In genomic region chrIV:13247780-13248179, ce11 we compare ENCODE assay signal across 3 worm cellular contexts.
TF ChIP-seq lines count a peak whose summit lies in the region.

No protein-coding gene starts in this region.

TF ChIP-seq in whole organism, L1 larva, 84 proteins besides CTCF, POLR2A, EP300 and RAD21:
- no peak for TF ChIP-seq unc-62 (GFP tag; optimal IDR thresholded peaks at IDR 0.05; lab: Kevin White, UChicago)
- TF ChIP-seq irx-1 (tag; optimal IDR thresholded peaks at IDR 0.05; lab: Kevin White, UChicago), result no peak
- TF ChIP-seq egl-13 (tag; optimal IDR thresholded peaks at IDR 0.05; lab: Kevin White, UChicago), result no peak
- peak in 1 of 3 experiments; percentile 24 for TF ChIP-seq dpl-1 (GFP tag; optimal IDR thresholded peaks at IDR 0.05; lab: Kevin White, UChicago)
- no peak for TF ChIP-seq unc-30 (tag; optimal IDR thresholded peaks at IDR 0.05; lab: Kevin White, UChicago)
- no peak for TF ChIP-seq rnt-1 (tag; optimal IDR thresholded peaks at IDR 0.05; lab: Kevin White, UChicago)
- no peak for TF ChIP-seq fos-1 (tag; optimal IDR thresholded peaks at IDR 0.05; lab: Kevin White, UChicago)
- TF ChIP-seq ets-5 (GFP tag; IDR thresholded peaks at IDR 0.05; lab: Robert Waterston, UW), result no peak
- TF ChIP-seq lir-3 (tag; optimal IDR thresholded peaks at IDR 0.05; lab: Kevin White, UChicago; ENCODE audit: poor library complexity), result no peak
- TF ChIP-seq nhr-12 (tag; optimal IDR thresholded peaks at IDR 0.05; lab: Kevin White, UChicago), result no peak
- TF ChIP-seq fkh-8 (tag; optimal IDR thresholded peaks at IDR 0.05; lab: Kevin White, UChicago), result no peak
- no peak for TF ChIP-seq ceh-82 (tag; optimal IDR thresholded peaks at IDR 0.05; lab: Kevin White, UChicago)
- TF ChIP-seq efl-1 (optimal IDR thresholded peaks at IDR 0.05; lab: Kevin White, UChicago), result peak; percentile 0 to 17
- TF ChIP-seq efl-1 (GFP tag; optimal IDR thresholded peaks at IDR 0.05 in 1 of 2; lab: Kevin White, UChicago), result peak in 1 of 2 experiments; percentile 93
- peak in 1 of 2 experiments; percentile 34 for TF ChIP-seq lin-35 (GFP tag; optimal IDR thresholded peaks at IDR 0.05; lab: Kevin White, UChicago)
- no peak for TF ChIP-seq C34B4.2 (tag; optimal IDR thresholded peaks at IDR 0.05; lab: Kevin White, UChicago)
- no peak for TF ChIP-seq ceh-8 (GFP tag; optimal IDR thresholded peaks at IDR 0.05; lab: Kevin White, UChicago)
- no peak for TF ChIP-seq snu-23 (GFP tag; optimal IDR thresholded peaks at IDR 0.05; lab: Kevin White, UChicago)
- TF ChIP-seq hlh-17 (GFP tag; optimal IDR thresholded peaks at IDR 0.05; lab: Kevin White, UChicago; ENCODE audit: borderline replicate concordance), result no peak
- no peak for TF ChIP-seq nhr-71 (tag; optimal IDR thresholded peaks at IDR 0.05; lab: Kevin White, UChicago)
- no peak for TF ChIP-seq fkh-10 (GFP tag; optimal IDR thresholded peaks at IDR 0.05; lab: Kevin White, UChicago)
- no peak for TF ChIP-seq zag-1 (tag; optimal IDR thresholded peaks at IDR 0.05; lab: Kevin White, UChicago)

TF ChIP-seq in whole organism, L4 larva, 104 proteins besides CTCF, POLR2A, EP300 and RAD21:
- 0 out of 2 replicates have a peak, but pooled peaks have one; percentile 29 for TF ChIP-seq lin-38 (GFP tag; IDR thresholded peaks at IDR 0.05; lab: Robert Waterston, UW)
- TF ChIP-seq zip-11 (GFP tag; IDR thresholded peaks at IDR 0.05; lab: Robert Waterston, UW), result no peak
- TF ChIP-seq ceh-44 (GFP tag; IDR thresholded peaks at IDR 0.05; lab: Robert Waterston, UW), result no peak
- TF ChIP-seq aha-1 (tag; lab: Kevin White, UChicago), result peak; percentile 21
- TF ChIP-seq ces-1 (GFP tag; optimal IDR thresholded peaks at IDR 0.05; lab: Kevin White, UChicago), result no peak
- no peak for TF ChIP-seq spr-3 (GFP tag; optimal IDR thresholded peaks at IDR 0.05; lab: Kevin White, UChicago)

TF ChIP-seq in whole organism, young adult, 124 proteins besides CTCF, POLR2A, EP300 and RAD21:
- TF ChIP-seq ama-1 (optimal IDR thresholded peaks at IDR 0.05; lab: Kevin White, UChicago), result no peak
- TF ChIP-seq ama-1 (GFP tag; optimal IDR thresholded peaks at IDR 0.05; lab: Kevin White, UChicago), result no peak
- TF ChIP-seq snpc-1.3 (tag; optimal IDR thresholded peaks at IDR 0.05; lab: Kevin White, UChicago; ENCODE audit: insufficient read depth), result no peak
- no peak for TF ChIP-seq lsl-1 (GFP tag; optimal IDR thresholded peaks at IDR 0.05; lab: Kevin White, UChicago)
- no peak for TF ChIP-seq dpff-1 (tag; optimal IDR thresholded peaks at IDR 0.05; lab: Kevin White, UChicago)
- no peak for TF ChIP-seq Y79H2A.3 (GFP tag; conservative IDR thresholded peaks at IDR 0.05; lab: Robert Waterston, UW)
- TF ChIP-seq madf-6 (GFP tag; IDR thresholded peaks at IDR 0.05; lab: Robert Waterston, UW), result no peak
- no peak for TF ChIP-seq Y56A3A.18 (GFP tag; IDR thresholded peaks at IDR 0.05; lab: Robert Waterston, UW)
- no peak for TF ChIP-seq T07F8.4 (tag; optimal IDR thresholded peaks at IDR 0.05; lab: Kevin White, UChicago)
- TF ChIP-seq lin-54 (GFP tag; optimal IDR thresholded peaks at IDR 0.05; lab: Kevin White, UChicago), result peak; percentile 59
- no peak for TF ChIP-seq tbx-9 (tag; optimal IDR thresholded peaks at IDR 0.05; lab: Kevin White, UChicago; ENCODE audit: borderline replicate concordance)
- TF ChIP-seq egl-44 (GFP tag; IDR thresholded peaks at IDR 0.05; lab: Robert Waterston, UW), result no peak
- TF ChIP-seq tlf-1 (GFP tag; optimal IDR thresholded peaks at IDR 0.05; lab: Kevin White, UChicago), result no peak
- no peak for TF ChIP-seq mel-28 (tag; optimal IDR thresholded peaks at IDR 0.05; lab: Kevin White, UChicago; ENCODE audit: borderline replicate concordance)
- TF ChIP-seq nhr-27 (tag; optimal IDR thresholded peaks at IDR 0.05; lab: Kevin White, UChicago), result no peak
- TF ChIP-seq efl-1 (GFP tag; optimal IDR thresholded peaks at IDR 0.05; lab: Kevin White, UChicago), result peak; percentile 24
- TF ChIP-seq lag-1 (GFP tag; IDR thresholded peaks at IDR 0.05; lab: Robert Waterston, UW), result no peak
